Fruit fly (Drosophila melanogaster): ENCODE results near the gene Roc1a.

Gene Roc1a

DNA sequence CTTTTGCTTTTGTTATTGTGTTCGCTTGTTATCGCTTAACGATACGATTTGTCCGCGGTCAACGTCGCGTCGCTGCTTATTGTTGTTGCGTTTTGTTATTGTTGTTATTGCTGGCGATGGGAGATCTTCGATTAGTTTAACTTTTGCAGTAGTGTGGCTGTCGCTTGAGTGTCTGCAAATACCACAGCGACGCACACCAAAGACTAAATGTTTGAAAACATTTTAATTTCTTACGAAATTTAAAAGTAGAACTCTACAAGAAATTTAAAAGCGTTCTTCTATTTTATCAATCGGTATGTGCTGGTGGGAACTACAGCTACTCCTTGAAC lies 27.0 kb upstream of the Roc1a start, which contains the start of gene spdi (continued):
- TF ChIP-seq D19A (tag; optimal IDR thresholded peaks at IDR 0.05) (no peak), CG1647 (GFP tag; optimal IDR thresholded peaks at IDR 0.05) (no peak), NK7.1 (GFP tag; optimal IDR thresholded peaks at IDR 0.05) (no peak), Hey (tag; optimal IDR thresholded peaks at IDR 0.05) (no peak), CG10321 (GFP tag; IDR thresholded peaks at IDR 0.05) (no peak), toy (GFP tag; IDR thresholded peaks at IDR 0.05) (no peak), CG9215 (GFP tag; IDR thresholded peaks at IDR 0.05) (no peak), Nf-YC (tag; optimal IDR thresholded peaks at IDR 0.05) (peak; percentile 66), CG8478 (optimal IDR thresholded peaks at IDR 0.05) (no peak), row (GFP tag; IDR thresholded peaks at IDR 0.05) (peak; percentile 59; the same call in 2 of the 3 replicates), Sox102F (GFP tag; optimal IDR thresholded peaks at IDR 0.05) (no peak), gcm (GFP tag; optimal IDR thresholded peaks at IDR 0.05) (no peak), tna (GFP tag; IDR thresholded peaks at IDR 0.05; ENCODE audit: partially characterized antibody) (no peak), CG15601 (tag; optimal IDR thresholded peaks at IDR 0.05) (no peak), Drgx (GFP tag; IDR thresholded peaks at IDR 0.05) (no peak), Blimp-1 (GFP tag; optimal IDR thresholded peaks at IDR 0.05) (no peak), Hmx (GFP tag; optimal IDR thresholded peaks at IDR 0.05) (no peak), CG17186 (GFP tag; optimal IDR thresholded peaks at IDR 0.05) (peak; percentile 46), lbe (GFP tag; optimal IDR thresholded peaks at IDR 0.05) (no peak), Aef1 (GFP tag; IDR thresholded peaks at IDR 0.05) (peak; percentile 65), Side (GFP tag; optimal IDR thresholded peaks at IDR 0.05) (no peak), CG34224 (GFP tag; IDR thresholded peaks at IDR 0.05; ENCODE audit: partially characterized antibody) (peak; percentile 40; the same call in 1 of the 3 replicates), so (GFP tag; IDR thresholded peaks at IDR 0.05) (no peak), CG7556 (GFP tag; optimal IDR thresholded peaks at IDR 0.05) (no peak), chn (GFP tag; optimal IDR thresholded peaks at IDR 0.05) (no peak), danr (GFP tag; IDR thresholded peaks at IDR 0.05) (no peak), Doc2 (GFP tag; IDR thresholded peaks at IDR 0.05) (no peak), CG31224 (GFP tag; IDR thresholded peaks at IDR 0.05) (no peak), nmo (GFP tag; optimal IDR thresholded peaks at IDR 0.05) (no peak), YL-1 (GFP tag; optimal IDR thresholded peaks at IDR 0.05) (no peak), sens-2 (GFP tag; IDR thresholded peaks at IDR 0.05) (no peak), CG1233 (GFP tag; optimal IDR thresholded peaks at IDR 0.05) (no peak), CG12659 (GFP tag; optimal IDR thresholded peaks at IDR 0.05) (no peak), HmgD (GFP tag; optimal IDR thresholded peaks at IDR 0.05) (no peak), ftz-f1 (GFP tag; optimal IDR thresholded peaks at IDR 0.05) (no peak), Nf-YB (GFP tag; optimal IDR thresholded peaks at IDR 0.05) (no peak), Kr (GFP tag; optimal IDR thresholded peaks at IDR 0.05) (no peak), da (GFP tag; optimal IDR thresholded peaks at IDR 0.05) (no peak), wor (GFP tag; IDR thresholded peaks at IDR 0.05) (no peak), tin (GFP tag; optimal IDR thresholded peaks at IDR 0.05) (no peak), CG33213 (GFP tag; optimal IDR thresholded peaks at IDR 0.05) (no peak), Ssrp (tag; optimal IDR thresholded peaks at IDR 0.05) (no peak), CG3995 (GFP tag; optimal IDR thresholded peaks at IDR 0.05) (no peak), H15 (GFP tag; IDR thresholded peaks at IDR 0.05) (no peak), HLH3B (GFP tag; IDR thresholded peaks at IDR 0.05) (no peak), CG9932 (GFP tag; IDR thresholded peaks at IDR 0.05) (no peak), btn (GFP tag; optimal IDR thresholded peaks at IDR 0.05) (no peak), CG4424 (GFP tag; optimal IDR thresholded peaks at IDR 0.05) (no peak), gro (GFP tag; optimal IDR thresholded peaks at IDR 0.05) (no peak), BEAF-32 (GFP tag; optimal IDR thresholded peaks at IDR 0.05) (peak; percentile 48), C15 (GFP tag; IDR thresholded peaks at IDR 0.05) (no peak), Deaf1 (tag; optimal IDR thresholded peaks at IDR 0.05) (peak; percentile 50), prd (optimal IDR thresholded peaks at IDR 0.05) (no peak), prd (GFP tag; IDR thresholded peaks at IDR 0.05) (no peak)
